Fruit fly (Drosophila melanogaster): Measurements from ENCODE around the gene CG9921.

The CG9921 gene

DNA sequence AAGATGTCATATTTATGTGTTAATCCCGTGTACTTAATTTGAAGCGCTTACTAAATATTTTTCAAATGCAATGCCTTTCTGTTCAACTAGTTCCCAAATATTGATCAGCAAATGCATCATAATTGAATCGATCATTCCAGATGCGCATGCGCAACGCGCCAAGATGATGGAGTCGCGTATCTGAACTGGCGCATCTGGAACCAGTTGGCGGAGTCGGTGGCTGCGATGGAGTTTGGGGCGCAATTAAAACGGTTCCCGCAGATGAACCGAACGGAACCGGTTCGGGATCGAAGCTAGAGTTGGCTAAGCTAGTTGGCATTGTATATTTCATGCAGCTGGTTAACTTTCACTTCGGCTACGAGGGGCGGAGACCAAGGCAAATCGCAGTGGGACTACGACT, 7.9 kb downstream of the CG9921 start, which contains the start of gene CalpC:
CalpC (plus strand) TSS at position 292 of the 400 bp plus-strand sequence.
- TF ChIP-seq noc (tag; optimal IDR thresholded peaks at IDR 0.05), result no peak

DNA sequence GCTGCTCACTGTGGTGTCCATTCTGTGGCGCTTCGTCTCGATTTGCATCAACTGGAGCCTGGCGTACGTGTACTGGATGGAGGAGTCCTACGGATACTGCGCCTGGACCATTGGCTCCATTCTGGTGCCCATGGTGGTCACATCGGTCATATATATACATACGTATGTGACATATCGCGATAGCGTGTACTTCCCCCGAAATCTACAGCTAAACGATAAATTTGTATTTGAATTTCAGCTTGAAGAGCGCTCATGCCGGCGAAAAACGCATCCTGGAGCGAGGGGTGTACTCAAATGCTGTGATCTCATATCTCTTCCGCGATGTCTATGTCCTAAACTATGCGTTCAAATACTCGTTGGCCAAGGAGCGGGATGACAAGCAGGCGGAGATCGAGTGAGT, 9.9 kb downstream of the CG9921 start:
- no peak for TF ChIP-seq noc (tag; optimal IDR thresholded peaks at IDR 0.05)

DNA sequence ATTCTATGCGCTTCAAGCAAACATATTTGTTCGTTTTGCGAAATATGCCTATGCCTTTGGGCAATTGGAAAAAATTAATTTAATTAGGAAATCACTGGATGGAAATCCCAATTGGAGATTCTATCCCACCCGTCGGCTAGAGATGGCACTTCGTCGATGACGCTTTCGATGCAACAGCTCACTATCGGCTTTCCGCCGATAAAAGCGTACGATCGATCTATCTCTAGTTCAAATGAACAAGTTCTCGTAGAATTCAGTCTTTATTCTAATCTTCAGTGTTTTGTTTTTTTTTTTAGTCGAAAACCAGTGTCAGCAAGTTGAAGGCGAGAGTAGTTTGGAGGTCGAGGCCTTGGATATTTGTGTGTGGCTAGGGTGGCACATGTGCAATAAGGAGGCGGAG, 10.3 kb downstream of the CG9921 start, which contains the start of the genes CG9917 and CG32579:
CG9917 (minus strand) TSS at position 169 of the 400 bp plus-strand sequence.
CG32579 (plus strand) TSS at position 224 of the 400 bp plus-strand sequence.
- no peak for TF ChIP-seq noc (tag; optimal IDR thresholded peaks at IDR 0.05)

DNA sequence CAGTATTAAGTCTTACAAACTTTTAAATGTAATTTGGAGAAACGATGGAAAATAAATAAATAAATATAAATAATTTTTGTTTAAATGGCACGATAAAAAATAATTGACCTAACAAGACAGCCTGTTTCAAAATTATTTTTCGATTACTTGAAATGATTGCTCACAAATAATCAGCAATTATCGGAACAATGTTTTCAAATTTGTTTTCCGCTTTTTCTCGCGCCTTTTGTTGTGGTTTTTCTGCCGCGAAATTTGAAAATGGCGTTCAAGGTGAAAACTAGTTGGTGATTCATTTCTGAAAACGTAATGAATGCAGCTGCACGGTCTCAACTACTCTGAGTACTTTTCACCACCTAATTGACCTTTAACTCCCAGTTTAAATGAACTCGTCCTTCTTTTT, 12.4 kb downstream of the CG9921 start:
- TF ChIP-seq noc (tag; optimal IDR thresholded peaks at IDR 0.05), result no peak

DNA sequence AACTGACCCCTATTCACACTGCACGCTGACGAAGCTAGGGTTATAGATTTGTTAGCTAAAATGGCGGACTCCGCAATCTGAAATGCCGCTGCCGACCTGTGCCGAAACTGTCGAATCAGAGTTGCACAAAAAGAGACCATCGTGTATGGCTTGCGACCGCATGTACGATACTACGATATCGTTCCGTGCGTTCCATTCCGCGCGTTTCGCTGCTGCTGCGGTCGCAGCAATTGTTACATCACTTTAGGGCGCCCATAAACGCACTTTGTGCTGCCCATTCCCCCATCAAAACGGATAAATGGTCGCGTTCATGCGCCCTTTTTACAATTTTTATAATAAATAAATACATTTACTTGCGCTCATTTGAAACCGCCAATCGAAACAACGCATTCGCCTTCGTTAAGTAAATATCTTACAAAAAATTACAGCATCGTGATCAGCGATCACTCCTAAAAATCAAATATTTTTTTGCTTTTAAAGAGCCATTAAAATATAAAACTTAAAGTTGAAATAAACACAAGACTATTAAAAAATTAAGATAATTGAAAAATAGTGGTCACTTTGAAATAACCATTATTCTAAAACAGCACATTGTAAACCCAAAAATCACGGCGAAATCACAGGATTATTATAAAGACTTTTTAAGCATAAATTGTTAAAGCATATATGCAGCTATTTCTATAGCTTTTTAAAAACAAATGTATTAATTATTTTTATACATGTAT, 13.0 kb downstream of the CG9921 start, which contains the start of gene Cyp1:
Cyp1 (minus strand) TSS at position 174 of the 725 bp plus-strand sequence.
- TF ChIP-seq noc (tag; optimal IDR thresholded peaks at IDR 0.05), result no peak

DNA sequence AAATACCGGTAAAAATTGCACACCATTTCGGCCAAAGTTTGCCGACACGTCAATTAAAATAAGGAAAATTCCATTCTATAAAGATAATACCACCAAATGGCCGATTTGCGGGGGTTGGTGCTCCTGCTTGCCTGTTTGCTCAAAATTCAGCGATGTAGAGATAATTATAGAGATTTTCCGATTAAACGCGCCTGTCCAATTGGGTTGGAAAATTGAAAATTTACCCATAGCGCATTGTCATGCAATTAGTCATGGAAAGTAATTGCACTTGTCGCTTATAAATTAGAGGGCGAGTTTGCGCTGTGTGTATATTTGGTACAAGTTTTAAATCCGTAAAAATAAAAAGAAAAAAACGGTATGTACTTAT, 13.9 kb downstream of the CG9921 start:
- TF ChIP-seq noc (tag; optimal IDR thresholded peaks at IDR 0.05), result no peak

DNA sequence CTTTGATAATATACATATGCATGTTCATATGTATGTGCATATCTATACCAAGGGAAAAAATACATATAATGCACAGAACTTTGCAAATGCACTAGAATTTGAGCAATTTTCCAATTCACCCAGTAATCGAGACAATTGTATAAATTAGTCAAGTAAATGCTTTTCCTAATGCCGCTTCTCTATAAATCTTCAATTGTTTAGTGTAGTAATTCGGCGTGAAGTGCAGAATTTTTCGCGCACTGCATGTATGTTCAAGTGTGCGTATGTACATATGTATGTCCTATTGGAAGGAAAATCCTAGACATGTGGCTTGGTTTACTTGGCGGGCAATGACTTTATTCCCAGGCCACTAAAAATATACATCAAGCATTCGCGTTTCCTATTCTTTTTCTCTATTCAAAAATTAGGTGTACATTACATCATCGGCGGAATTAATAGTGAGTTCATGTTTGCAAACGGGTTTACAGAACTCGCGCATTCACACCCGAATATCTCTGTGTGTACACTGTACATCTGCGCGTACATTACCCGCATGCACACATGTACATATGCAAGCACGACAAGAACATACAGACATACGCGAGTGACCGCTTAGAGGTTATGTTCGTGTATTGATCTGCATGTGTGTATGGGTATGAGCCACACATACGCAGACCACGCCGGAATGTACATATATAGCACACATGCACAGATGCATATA, 14.4 kb downstream of the CG9921 start:
- peak; percentile 8 for TF ChIP-seq noc (tag; optimal IDR thresholded peaks at IDR 0.05)

DNA sequence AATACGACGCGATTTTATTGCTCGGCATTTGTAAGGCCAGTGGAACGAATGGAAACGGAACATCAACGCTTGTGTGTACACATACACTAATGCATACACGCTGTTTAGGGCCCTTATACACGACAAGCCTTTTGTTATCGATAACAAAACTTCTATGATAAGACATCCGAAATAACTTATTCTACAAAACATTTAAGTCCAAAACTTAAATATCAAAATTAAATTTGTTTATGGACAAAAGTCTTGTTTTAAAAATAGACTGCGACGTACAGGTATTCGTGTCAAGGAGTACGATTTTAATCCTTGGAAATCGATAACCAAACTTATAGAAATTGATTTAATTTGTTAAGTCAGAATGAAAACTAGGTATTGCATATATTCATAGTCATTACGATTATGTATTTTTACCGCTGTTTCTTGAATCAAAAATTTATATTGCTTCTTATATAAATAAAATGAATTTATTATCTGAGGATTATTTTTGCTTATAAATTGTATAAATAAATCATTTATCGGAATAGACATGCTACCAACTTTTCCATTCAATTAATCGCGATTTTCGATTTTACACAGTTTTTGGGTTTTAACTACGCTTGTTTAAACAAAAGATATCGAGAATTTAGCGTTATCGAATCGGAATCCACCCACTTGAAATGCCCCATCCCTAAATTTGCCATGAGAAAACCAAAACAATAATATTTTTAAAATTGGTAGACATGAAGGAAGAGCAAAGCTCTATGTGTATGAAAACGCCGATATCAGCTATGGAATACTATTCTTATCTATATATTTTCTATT, 20.1 kb downstream of the CG9921 start, which contains the start of the genes CG9915 and SWIP:
CG9915 (minus strand) TSS at position 61 of the 798 bp plus-strand sequence.
SWIP (plus strand) TSS at position 632 of the 798 bp plus-strand sequence.
- no peak for TF ChIP-seq noc (tag; optimal IDR thresholded peaks at IDR 0.05)

DNA sequence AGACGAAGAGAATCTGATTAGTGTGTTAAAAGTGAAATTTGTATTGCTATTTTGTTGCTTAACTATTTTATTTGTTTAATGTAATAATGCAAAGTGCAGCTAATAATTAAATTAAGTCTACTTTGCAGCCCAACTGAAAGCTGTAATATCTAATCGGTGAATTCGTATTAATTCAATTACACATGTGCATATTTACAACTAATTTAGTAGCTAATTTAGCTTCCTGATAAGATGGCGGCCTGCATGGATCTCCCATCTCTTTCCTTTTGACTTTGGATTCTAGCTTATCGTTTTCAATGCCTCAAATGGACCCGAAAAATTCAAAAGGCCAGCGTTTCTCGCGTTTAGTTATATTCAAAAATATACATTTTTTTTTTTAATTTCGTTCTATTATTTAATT, 23.6 kb downstream of the CG9921 start:
- no peak for TF ChIP-seq noc (tag; optimal IDR thresholded peaks at IDR 0.05)

DNA sequence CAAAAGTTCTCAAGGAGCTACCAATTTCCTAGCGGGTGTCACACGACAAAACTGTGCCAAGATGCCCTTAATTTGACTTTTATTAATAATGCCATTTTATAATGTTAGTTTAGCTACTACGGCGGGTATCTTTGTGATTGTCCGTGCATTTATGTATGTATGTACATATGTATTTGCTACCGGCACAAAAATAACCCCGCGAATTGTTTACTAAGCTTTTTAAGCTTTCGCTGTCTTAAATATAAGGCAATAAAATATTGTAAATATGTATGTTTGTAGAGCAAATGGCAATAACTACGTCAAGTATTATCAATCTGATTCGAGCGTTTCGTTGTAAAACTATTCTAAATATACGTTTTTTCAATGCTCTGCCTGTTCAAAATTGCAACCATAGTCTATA, 24.4 kb downstream of the CG9921 start:
- TF ChIP-seq noc (tag; optimal IDR thresholded peaks at IDR 0.05), result no peak

DNA sequence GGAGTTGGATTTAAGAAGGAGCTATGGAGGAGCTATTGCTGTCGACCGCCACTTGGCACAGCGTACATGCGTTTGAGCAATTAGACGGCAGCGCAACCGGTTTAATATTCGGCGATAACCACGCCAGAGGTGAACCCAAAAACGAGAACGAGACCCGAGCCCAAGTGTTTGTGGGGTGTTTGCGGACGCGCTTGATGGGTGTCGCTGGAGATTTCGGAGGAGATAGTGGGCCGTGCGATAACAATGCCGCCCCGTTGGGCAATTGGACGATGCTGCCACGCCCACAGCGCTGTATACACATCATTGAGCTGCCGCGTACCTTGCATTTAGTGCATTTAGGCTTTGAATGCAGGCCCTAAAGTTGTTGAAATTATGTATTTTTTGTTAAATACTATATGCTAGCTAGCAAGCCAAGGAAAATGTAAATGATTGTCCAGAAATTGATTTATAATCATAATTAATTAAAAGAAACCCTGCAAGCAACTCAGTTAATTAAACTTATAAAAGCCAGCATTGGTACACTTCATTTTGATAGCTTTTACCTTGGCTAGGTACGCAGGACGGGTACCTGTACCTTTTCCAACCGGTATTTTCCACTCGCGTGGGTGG, 25.0 kb downstream of the CG9921 start, which contains the start of gene Had1:
Had1 (minus strand) TSS at position 358 of the 609 bp plus-strand sequence.
- TF ChIP-seq noc (tag; optimal IDR thresholded peaks at IDR 0.05), result no peak

DNA sequence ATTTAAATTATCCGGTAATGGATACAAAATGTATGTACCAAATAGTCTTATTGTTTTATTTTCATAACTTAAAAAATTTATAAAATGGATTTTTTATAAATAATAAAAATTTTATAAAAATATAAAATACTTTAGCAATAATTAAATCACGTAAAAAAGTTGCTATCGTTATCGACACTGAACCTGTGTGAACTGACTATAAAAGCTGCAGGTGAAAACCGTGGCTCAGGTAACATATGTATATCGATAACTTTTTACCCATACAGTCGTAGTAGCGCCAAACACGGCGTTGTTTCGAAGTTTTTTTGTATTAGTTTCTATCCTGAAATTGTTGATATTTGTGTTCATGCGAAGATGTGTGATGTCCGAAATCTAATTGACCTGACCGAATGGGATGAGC, 29.8 kb downstream of the CG9921 start, which contains the start of gene CG3679:
CG3679 (plus strand) TSS at position 235 of the 400 bp plus-strand sequence.
- TF ChIP-seq noc (tag; optimal IDR thresholded peaks at IDR 0.05), result no peak

DNA sequence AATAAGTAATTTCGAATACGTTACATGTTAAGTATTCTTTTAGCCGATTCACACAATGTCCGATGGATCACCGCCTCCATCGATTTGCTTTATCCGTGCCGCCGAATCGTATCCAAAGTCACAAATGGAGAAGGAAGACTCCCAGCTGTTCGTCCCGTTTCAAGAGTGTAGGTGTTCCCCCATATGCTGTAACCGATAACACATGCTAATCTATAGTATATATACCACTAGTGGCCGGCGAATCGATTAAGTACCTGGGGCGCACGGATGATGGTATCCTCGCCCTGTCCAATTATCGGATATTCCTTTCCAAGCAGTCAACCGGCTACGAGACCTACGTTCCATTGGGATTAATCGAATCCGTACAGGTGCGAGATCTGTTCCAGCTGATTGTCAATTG, 35.8 kb downstream of the CG9921 start, which contains the start of gene ERp44:
ERp44 (minus strand) TSS at position 101 of the 400 bp plus-strand sequence.
- TF ChIP-seq noc (tag; optimal IDR thresholded peaks at IDR 0.05), result no peak

DNA sequence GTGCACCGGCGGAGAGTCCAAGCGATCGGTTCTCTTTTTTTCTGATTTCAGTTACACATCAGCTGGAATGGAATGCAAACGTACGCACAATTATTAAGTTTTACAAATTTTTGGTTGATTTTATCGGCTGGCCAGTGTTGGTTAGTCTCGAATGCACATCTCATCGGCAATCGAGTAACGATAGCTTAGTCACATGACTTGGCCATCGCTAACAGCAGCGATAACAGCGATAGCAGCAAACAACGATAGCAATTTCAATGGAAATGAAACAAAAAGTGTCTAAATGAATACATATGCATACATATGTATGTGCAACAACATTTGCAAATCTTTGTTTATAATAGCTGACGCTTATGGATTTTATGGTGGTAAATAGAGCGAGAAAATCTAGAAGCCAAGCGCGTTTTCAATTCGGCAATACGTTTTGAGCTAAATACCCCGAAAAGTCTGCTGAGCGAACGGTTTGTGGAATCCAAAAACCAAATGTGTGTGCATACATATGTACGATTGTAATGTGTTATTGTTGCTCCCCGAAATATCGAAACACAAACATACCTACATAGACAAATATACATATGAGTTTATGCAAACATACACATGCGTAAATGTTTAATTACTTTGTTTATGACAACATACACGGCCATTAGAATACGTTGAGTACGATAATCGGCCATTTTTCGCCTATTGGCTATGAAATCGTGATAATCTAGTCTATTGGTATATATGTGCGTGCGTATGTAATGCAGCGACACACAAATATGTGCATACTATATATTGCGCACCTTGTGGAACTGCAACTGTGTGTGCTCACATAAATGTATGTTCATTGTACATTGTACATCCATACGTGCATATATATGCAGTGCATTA, 36.7 kb downstream of the CG9921 start, which contains the start of gene CG3632:
CG3632 (plus strand) TSS at position 249 of the 870 bp plus-strand sequence.
- TF ChIP-seq noc (tag; optimal IDR thresholded peaks at IDR 0.05), result no peak
